Worm (Caenorhabditis elegans) whole organism, mixed stage, embryonic: ENCODE data around the gene T05H10.8.

Experiments used
- ceh-39 ChIP-seq: fragments of 150-350 bp; optimal IDR thresholded peaks from 2 replicates; lab custom pipeline; 2014; ENCODE audit warnings: missing biosample characterization, missing genetic modification characterization
- ceh-43 ChIP-seq: fragments of 200-800 bp; sonication (Bioruptor generic); optimal IDR thresholded peaks from 2 replicates; lab custom pipeline; 2018; ENCODE audit warnings: mild to moderate bottlenecking, missing genetic modification characterization, moderate library complexity, missing compliant biosample characterization
- ces-1 ChIP-seq: fragments of 150-350 bp; optimal IDR thresholded peaks from 2 replicates; lab custom pipeline; 2014; ENCODE audit warnings: missing biosample characterization, missing genetic modification reagents, missing genetic modification characterization
- cnd-1 ChIP-seq: fragments of 200-800 bp; sonication (Bioruptor generic); optimal IDR thresholded peaks from 2 replicates; lab custom pipeline; 2018; ENCODE audit warnings: mild to moderate bottlenecking, missing genetic modification characterization, missing compliant biosample characterization
- elt-1 ChIP-seq: sonication (generic microtip); optimal IDR thresholded peaks from 2 replicates; lab custom pipeline; 2017; ENCODE audit warnings: missing genetic modification characterization, mild to moderate bottlenecking, missing compliant biosample characterization, antibody characterized with exemption, moderate library complexity, borderline replicate concordance; ENCODE audit not compliant: insufficient read depth
- hlh-1 ChIP-seq: fragments of 150-350 bp; optimal IDR thresholded peaks from 2 replicates; lab custom pipeline; 2014; ENCODE audit warnings: missing biosample characterization, missing genetic modification reagents, missing genetic modification characterization
- lin-13 ChIP-seq: fragments of 150-350 bp; optimal IDR thresholded peaks from 2 replicates; lab custom pipeline; 2014; ENCODE audit warnings: missing biosample characterization, missing genetic modification characterization
- mep-1 ChIP-seq: fragments of 150-350 bp; optimal IDR thresholded peaks from 2 replicates; lab custom pipeline; 2017; ENCODE audit warnings: missing biosample characterization, missing genetic modification reagents, missing genetic modification characterization, inconsistent platforms
- mls-2 ChIP-seq: sonication (generic microtip); optimal IDR thresholded peaks from 2 replicates; lab custom pipeline; 2016; ENCODE audit warnings: mild to moderate bottlenecking, missing genetic modification characterization, moderate library complexity, missing compliant biosample characterization
- nhr-28 ChIP-seq: fragments of 150-350 bp; optimal IDR thresholded peaks from 2 replicates; lab custom pipeline; 2014; ENCODE audit warnings: missing biosample characterization, missing genetic modification characterization
- nhr-76 ChIP-seq: sonication (generic microtip); optimal IDR thresholded peaks from 2 replicates; lab custom pipeline; 2017; ENCODE audit warnings: missing biosample characterization, missing genetic modification characterization
- ztf-11 ChIP-seq: fragments of 150-350 bp; optimal IDR thresholded peaks from 2 replicates; lab custom pipeline; 2014; ENCODE audit warnings: missing biosample characterization, missing genetic modification characterization

ce11 chrII:8086803-8087202 is 27.9 kb downstream of the T05H10.8 start, which contains the start of gene K02C4.3:
- no peak for TF ChIP-seq nhr-28 (tag; lab: Kevin White, UChicago)
- TF ChIP-seq elt-1 (tag; lab: Kevin White, UChicago), result no peak
- no peak for TF ChIP-seq ceh-43 (GFP tag; lab: Kevin White, UChicago)
- no peak for TF ChIP-seq hlh-1 (tag; lab: Kevin White, UChicago)
- TF ChIP-seq lin-13 (tag; lab: Kevin White, UChicago), result no peak
- no peak for TF ChIP-seq ces-1 (GFP tag; lab: Kevin White, UChicago)
- no peak for TF ChIP-seq ztf-11
- TF ChIP-seq mls-2 (tag; lab: Kevin White, UChicago), result no peak
- peak; percentile 60 for TF ChIP-seq mep-1
- TF ChIP-seq ceh-39 (tag; lab: Kevin White, UChicago), result no peak
- TF ChIP-seq cnd-1 (tag; lab: Kevin White, UChicago), result no peak
- TF ChIP-seq nhr-76 (tag; lab: Kevin White, UChicago), result no peak
